Worm (Caenorhabditis elegans) whole organism, L2 larva: ENCODE results near the gene M199.134.

Source experiments
- F13H6.1 ChIP-seq: sonication (generic microtip); optimal IDR thresholded peaks from 2 replicates; lab custom pipeline; 2016; ENCODE audit warnings: missing genetic modification characterization, missing compliant biosample characterization
- ama-1 ChIP-seq: fragments of 150-350 bp; optimal IDR thresholded peaks from 2 replicates; lab custom pipeline; 2018; ENCODE audit warnings: inconsistent platforms
- ceh-82 ChIP-seq: fragments of 150-350 bp; optimal IDR thresholded peaks from 2 replicates; lab custom pipeline; 2014; ENCODE audit warnings: missing biosample characterization, missing genetic modification characterization
- elt-3 ChIP-seq: sonication (generic microtip); optimal IDR thresholded peaks from 2 replicates; lab custom pipeline; 2017; ENCODE audit warnings: missing biosample characterization, missing genetic modification characterization
- lsy-2 ChIP-seq, 2 experiments: fragments of 150-350 bp in 1 of 2; sonication (generic microtip) in 1 of 2; optimal IDR thresholded peaks; 2 replicates each; lab custom pipeline; 2014 to 2017; ENCODE audit warnings: missing biosample characterization in 2 of 2, missing genetic modification characterization in 2 of 2
- sma-3 ChIP-seq: sonication (generic microtip); optimal IDR thresholded peaks from 2 replicates; lab custom pipeline; 2016; ENCODE audit warnings: missing genetic modification reagents, missing genetic modification characterization, missing compliant biosample characterization
- unc-39 ChIP-seq: fragments of 150-350 bp; optimal IDR thresholded peaks from 2 replicates; lab custom pipeline; 2014; ENCODE audit warnings: missing biosample characterization, missing genetic modification characterization
- zag-1 ChIP-seq: fragments of 150-350 bp; optimal IDR thresholded peaks from 2 replicates; lab custom pipeline; 2014; ENCODE audit warnings: missing biosample characterization, missing genetic modification characterization

- TF ChIP-seq elt-3 (no peak), ceh-82 (no peak), sma-3 (GFP tag; lab: Kevin White, UChicago) (no peak), F13H6.1 (tag; lab: Kevin White, UChicago) (no peak), lsy-2 (tag; optimal IDR thresholded peaks at IDR 0.05; lab: Kevin White, UChicago) (no peak), zag-1 (tag; lab: Kevin White, UChicago) (no peak), unc-39 (tag; lab: Kevin White, UChicago) (no peak), ama-1 (lab: Kevin White, UChicago) (no peak)
Observed at ce11 chrIV:15063789-15064188, 49.2 kb downstream of the M199.134 start.
